Fruit fly (Drosophila melanogaster): ENCODE data around the gene TBC1D23.

The TBC1D23 gene

DNA sequence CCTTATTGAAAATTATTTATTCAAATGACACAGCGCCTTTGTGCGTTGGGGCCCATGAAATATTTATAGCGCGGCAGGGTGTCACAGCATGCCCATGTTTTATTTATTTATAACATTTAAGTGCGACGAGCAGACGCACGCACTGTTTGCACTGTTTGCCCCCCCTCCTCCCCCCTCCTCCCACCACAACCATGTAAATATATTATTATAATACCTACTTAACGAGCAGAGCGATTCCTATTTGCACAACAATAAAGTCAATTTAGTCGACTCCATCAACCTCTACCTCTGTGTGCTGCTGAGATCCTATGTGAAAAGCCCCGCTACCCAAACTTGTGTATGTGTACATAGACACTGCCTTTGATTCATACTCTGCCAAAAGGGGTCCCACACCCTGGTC is 34.4 kb upstream of the TBC1D23 start (continued):
- TF ChIP-seq Ada2b (GFP tag; IDR thresholded peaks at IDR 0.05) = no peak
- peak; percentile 50 for TF ChIP-seq Sox102F (GFP tag; optimal IDR thresholded peaks at IDR 0.05)
- TF ChIP-seq gsb (GFP tag; IDR thresholded peaks at IDR 0.05) = no peak
- no peak for TF ChIP-seq pita (GFP tag; optimal IDR thresholded peaks at IDR 0.05)
- no peak for TF ChIP-seq az2 (GFP tag; optimal IDR thresholded peaks at IDR 0.05)
- TF ChIP-seq sr (GFP tag; IDR thresholded peaks at IDR 0.05) = no peak
- TF ChIP-seq slou (GFP tag; optimal IDR thresholded peaks at IDR 0.05) = no peak
- TF ChIP-seq ap (GFP tag; IDR thresholded peaks at IDR 0.05) = no peak
- TF ChIP-seq HLH4C (GFP tag; IDR thresholded peaks at IDR 0.05; ENCODE audit: partially characterized antibody) = no peak
- no peak for TF ChIP-seq nerfin-2 (GFP tag; IDR thresholded peaks at IDR 0.05; ENCODE audit: partially characterized antibody)
- TF ChIP-seq CG8290 (GFP tag; optimal IDR thresholded peaks at IDR 0.05) = no peak
- no peak for TF ChIP-seq CG8290 (tag; optimal IDR thresholded peaks at IDR 0.05)
- no peak for TF ChIP-seq wek (GFP tag; optimal IDR thresholded peaks at IDR 0.05)
- TF ChIP-seq CG11695 (GFP tag; IDR thresholded peaks at IDR 0.05) = no peak
- TF ChIP-seq Hr78 (GFP tag; optimal IDR thresholded peaks at IDR 0.05) = peak in 1 of 2 experiments; percentile 68
- TF ChIP-seq stwl (tag; optimal IDR thresholded peaks at IDR 0.05) = no peak
- no peak for TF ChIP-seq Deaf1 (tag; optimal IDR thresholded peaks at IDR 0.05)
- no peak for TF ChIP-seq bowl (GFP tag; IDR thresholded peaks at IDR 0.05)
- no peak for TF ChIP-seq zen2 (GFP tag; IDR thresholded peaks at IDR 0.05; ENCODE audit: partially characterized antibody)
- no peak for TF ChIP-seq en (GFP tag; optimal IDR thresholded peaks at IDR 0.05)
- no peak for TF ChIP-seq NFAT (GFP tag; IDR thresholded peaks at IDR 0.05)
- no peak for TF ChIP-seq CG3163 (GFP tag; optimal IDR thresholded peaks at IDR 0.05)
- TF ChIP-seq Gsc (GFP tag; IDR thresholded peaks at IDR 0.05) = no peak
- TF ChIP-seq CG8359 (GFP tag; optimal IDR thresholded peaks at IDR 0.05; ENCODE audit: borderline replicate concordance) = peak; percentile 33
- TF ChIP-seq CG17612 (GFP tag; IDR thresholded peaks at IDR 0.05) = no peak
- no peak for TF ChIP-seq Spps (tag; optimal IDR thresholded peaks at IDR 0.05)
- no peak for TF ChIP-seq ind (GFP tag; optimal IDR thresholded peaks at IDR 0.05)
- peak; percentile 35 for TF ChIP-seq dmrt99B (tag; optimal IDR thresholded peaks at IDR 0.05)
- no peak for TF ChIP-seq CG4854 (GFP tag; optimal IDR thresholded peaks at IDR 0.05)
- TF ChIP-seq CG17186 (GFP tag; optimal IDR thresholded peaks at IDR 0.05) = no peak
- TF ChIP-seq CG7372 (GFP tag; IDR thresholded peaks at IDR 0.05) = no peak
- peak; percentile 21 for TF ChIP-seq CG12299 (tag; optimal IDR thresholded peaks at IDR 0.05)
- no peak for TF ChIP-seq NC2α (GFP tag; optimal IDR thresholded peaks at IDR 0.05)
- no peak for TF ChIP-seq ERR (GFP tag; optimal IDR thresholded peaks at IDR 0.05)
- peak; percentile 9 for TF ChIP-seq CG15601 (tag; optimal IDR thresholded peaks at IDR 0.05)
- peak; percentile 48 for TF ChIP-seq CG10209 (GFP tag; optimal IDR thresholded peaks at IDR 0.05)
- peak; percentile 39 for TF ChIP-seq ewg (GFP tag; optimal IDR thresholded peaks at IDR 0.05)
- TF ChIP-seq so (GFP tag; IDR thresholded peaks at IDR 0.05) = no peak
- TF ChIP-seq gfzf (GFP tag; optimal IDR thresholded peaks at IDR 0.05) = no peak
- no peak for TF ChIP-seq lmd (GFP tag; IDR thresholded peaks at IDR 0.05)
- TF ChIP-seq Dll (GFP tag; IDR thresholded peaks at IDR 0.05; ENCODE audit: partially characterized antibody) = no peak
- TF ChIP-seq B-H1 (GFP tag; IDR thresholded peaks at IDR 0.05) = no peak
- no peak for TF ChIP-seq croc (GFP tag; conservative IDR thresholded peaks at IDR 0.05)
- peak; percentile 25 for TF ChIP-seq CG6683 (GFP tag; optimal IDR thresholded peaks at IDR 0.05)
- 0 out of 3 replicates have a peak, but pooled peaks have one; percentile 23 for TF ChIP-seq CG11093 (GFP tag; IDR thresholded peaks at IDR 0.05)
- no peak for TF ChIP-seq Oaz (GFP tag; IDR thresholded peaks at IDR 0.05)
- TF ChIP-seq CG14050 (GFP tag; IDR thresholded peaks at IDR 0.05) = no peak
- TF ChIP-seq Neu2 (GFP tag; optimal IDR thresholded peaks at IDR 0.05; ENCODE audit: borderline replicate concordance) = no peak
- TF ChIP-seq CG4282 (GFP tag; optimal IDR thresholded peaks at IDR 0.05) = no peak
- peak; percentile 40 for TF ChIP-seq nau (GFP tag; optimal IDR thresholded peaks at IDR 0.05)
- TF ChIP-seq Lhr (GFP tag; optimal IDR thresholded peaks at IDR 0.05) = no peak
- no peak for TF ChIP-seq NfI (GFP tag; optimal IDR thresholded peaks at IDR 0.05)

Measured in whole organism, embryonic.